Worm (Caenorhabditis elegans) whole organism, young adult: ENCODE measurements around the gene K10G6.5.

Source experiments
- F10E7.11 ChIP-seq: sonication (generic microtip); optimal IDR thresholded peaks from 2 replicates; lab custom pipeline; 2017; ENCODE audit warnings: mild to moderate bottlenecking, missing genetic modification characterization, moderate library complexity, missing compliant biosample characterization
- F23B12.7 ChIP-seq: sonication (generic microtip); optimal IDR thresholded peaks from 2 replicates; lab custom pipeline; 2017; ENCODE audit warnings: missing genetic modification characterization, mild to moderate bottlenecking, missing compliant biosample characterization, antibody characterized with exemption, moderate library complexity; ENCODE audit not compliant: insufficient read depth
- F49E8.2 ChIP-seq: sonication (generic microtip); optimal IDR thresholded peaks from 3 replicates; lab custom pipeline; 2017; ENCODE audit warnings: missing genetic modification characterization, mild to moderate bottlenecking, missing compliant biosample characterization, antibody characterized with exemption, moderate library complexity; ENCODE audit not compliant: insufficient read depth
- Y67H2A.10 ChIP-seq: fragments of 200-800 bp; sonication (Bioruptor generic); conservative IDR thresholded peaks from 2 replicates; pipeline ENCODE4 v1.3.6; 2022; ENCODE audit warnings: missing genetic modification reagents, missing genetic modification characterization, missing compliant biosample characterization
- Y79H2A.3 ChIP-seq: fragments of 200-800 bp; sonication (Bioruptor generic); conservative IDR thresholded peaks from 2 replicates; pipeline ENCODE4 v1.3.6; 2022; ENCODE audit warnings: missing genetic modification reagents, missing genetic modification characterization, missing compliant biosample characterization
- akir-1 ChIP-seq: fragments of 200-800 bp; sonication (Bioruptor generic); optimal IDR thresholded peaks from 2 replicates; lab custom pipeline; 2018; ENCODE audit warnings: mild to moderate bottlenecking, missing genetic modification characterization, moderate library complexity, missing compliant biosample characterization
- athp-1 ChIP-seq: sonication (generic microtip); optimal IDR thresholded peaks from 2 replicates; lab custom pipeline; 2017; ENCODE audit warnings: mild to moderate bottlenecking, missing genetic modification characterization, missing compliant biosample characterization
- bed-2 ChIP-seq: fragments of 200-800 bp; sonication (Bioruptor generic); IDR thresholded peaks from 2 replicates; pipeline ENCODE4 v1.3.6; 2022; ENCODE audit warnings: missing genetic modification reagents, missing genetic modification characterization, missing compliant biosample characterization
- cebp-1 ChIP-seq, 2 experiments: fragments of 200-800 bp in 1 of 2; sonication (Bioruptor generic) in 1 of 2; sonication (generic microtip) in 1 of 2; IDR thresholded peaks in 1 of 2; optimal IDR thresholded peaks in 1 of 2; 2 replicates each; pipeline versions ENCODE4 v1.3.6 to Lab custom; 2017 to 2022; ENCODE audit warnings: missing compliant biosample characterization in 2 of 2, missing genetic modification characterization in 2 of 2, mild to moderate bottlenecking in 1 of 2, missing genetic modification reagents in 1 of 2, moderate library complexity in 1 of 2
- ceh-58 ChIP-seq: fragments of 200-800 bp; sonication (Bioruptor generic); IDR thresholded peaks from 2 replicates; pipeline ENCODE4 v1.3.6; 2022; ENCODE audit warnings: missing genetic modification characterization, missing compliant biosample characterization
- die-1 ChIP-seq: sonication (generic microtip); optimal IDR thresholded peaks from 2 replicates; lab custom pipeline; 2016; ENCODE audit warnings: missing genotype, mild to moderate bottlenecking, missing genetic modification characterization, missing compliant biosample characterization
- efl-1 ChIP-seq: fragments of 150-350 bp; optimal IDR thresholded peaks from 2 replicates; lab custom pipeline; 2014; ENCODE audit warnings: missing biosample characterization, missing genetic modification reagents, missing genetic modification characterization
- egrh-3 ChIP-seq: fragments of 200-800 bp; sonication (Bioruptor generic); IDR thresholded peaks from 2 replicates; pipeline ENCODE4 v1.3.6; 2022; ENCODE audit warnings: missing genetic modification reagents, missing genetic modification characterization, missing compliant biosample characterization
- ets-4 ChIP-seq: fragments of 200-800 bp; sonication (Bioruptor generic); optimal IDR thresholded peaks from 2 replicates; lab custom pipeline; 2018; ENCODE audit warnings: mild to moderate bottlenecking, missing genetic modification characterization, missing compliant biosample characterization
- fkh-3 ChIP-seq: sonication (generic microtip); optimal IDR thresholded peaks from 2 replicates; lab custom pipeline; 2016; ENCODE audit warnings: mild to moderate bottlenecking, missing genetic modification characterization, missing compliant biosample characterization
- hsf-1 ChIP-seq: fragments of 200-800 bp; sonication (Bioruptor generic); IDR thresholded peaks from 2 replicates; pipeline ENCODE4 v1.3.6; 2022; ENCODE audit warnings: missing genetic modification reagents, missing genetic modification characterization, missing compliant biosample characterization
- lag-1 ChIP-seq: fragments of 200-800 bp; sonication (Bioruptor generic); IDR thresholded peaks from 2 replicates; pipeline ENCODE4 v1.3.6; 2022; ENCODE audit warnings: missing genetic modification reagents, missing genetic modification characterization, missing compliant biosample characterization
- lin-26 ChIP-seq: fragments of 200-800 bp; sonication (Bioruptor generic); IDR thresholded peaks from 2 replicates; pipeline ENCODE4 v1.3.6; 2022; ENCODE audit warnings: missing genetic modification reagents, missing genetic modification characterization, missing compliant biosample characterization
- lin-35 ChIP-seq, 3 experiments: fragments of 150-350 bp in 2 of 3; sonication (generic microtip) in 1 of 3; optimal IDR thresholded peaks; 2 replicates each; lab custom pipeline; 2014 to 2018; ENCODE audit warnings: missing biosample characterization in 3 of 3, missing genetic modification characterization in 3 of 3, missing genetic modification reagents in 3 of 3
- madf-6 ChIP-seq: fragments of 200-800 bp; sonication (Bioruptor generic); IDR thresholded peaks from 2 replicates; pipeline ENCODE4 v1.3.6; 2022; ENCODE audit warnings: missing genetic modification reagents, missing genetic modification characterization, missing compliant biosample characterization
- mes-4 ChIP-seq: sonication (generic microtip); optimal IDR thresholded peaks from 2 replicates; lab custom pipeline; 2016; ENCODE audit warnings: missing genotype, missing genetic modification characterization, missing compliant biosample characterization
- nfya-1 ChIP-seq: sonication (generic microtip); optimal IDR thresholded peaks from 2 replicates; lab custom pipeline; 2017; ENCODE audit warnings: antibody characterized with exemption, missing compliant biosample characterization, missing genetic modification characterization, borderline replicate concordance; ENCODE audit not compliant: insufficient read depth
- nfyb-1 ChIP-seq: fragments of 200-800 bp; sonication (Bioruptor generic); IDR thresholded peaks from 2 replicates; pipeline ENCODE4 v1.3.6; 2022; ENCODE audit warnings: missing genetic modification reagents, missing genetic modification characterization, missing compliant biosample characterization
- nhr-80 ChIP-seq: sonication (generic microtip); optimal IDR thresholded peaks from 2 replicates; lab custom pipeline; 2016; ENCODE audit warnings: missing genetic modification characterization, missing compliant biosample characterization
- nhr-90 ChIP-seq: sonication (generic microtip); optimal IDR thresholded peaks from 2 replicates; lab custom pipeline; 2016; ENCODE audit warnings: missing genotype, mild to moderate bottlenecking, missing genetic modification characterization, missing compliant biosample characterization
- pbrm-1 ChIP-seq: fragments of 200-800 bp; sonication (Bioruptor generic); IDR thresholded peaks from 2 replicates; pipeline ENCODE4 v1.3.6; 2022; ENCODE audit warnings: missing genetic modification reagents, missing genetic modification characterization, missing compliant biosample characterization
- repo-1 ChIP-seq: sonication (generic microtip); optimal IDR thresholded peaks from 2 replicates; lab custom pipeline; 2017; ENCODE audit warnings: mild to moderate bottlenecking, missing genetic modification characterization, missing compliant biosample characterization
- sdz-38 ChIP-seq: sonication (generic microtip); optimal IDR thresholded peaks from 2 replicates; lab custom pipeline; 2016; ENCODE audit warnings: missing genotype, missing genetic modification characterization, missing compliant biosample characterization
- sea-2 ChIP-seq: fragments of 200-800 bp; sonication (Bioruptor generic); IDR thresholded peaks from 2 replicates; pipeline ENCODE4 v1.3.6; 2022; ENCODE audit warnings: missing genetic modification characterization, missing compliant biosample characterization
- tbx-9 ChIP-seq: sonication (generic microtip); optimal IDR thresholded peaks from 2 replicates; lab custom pipeline; 2016; ENCODE audit warnings: borderline replicate concordance, missing genetic modification characterization, inconsistent platforms, missing compliant biosample characterization
- unc-62 ChIP-seq: fragments of 150-350 bp; optimal IDR thresholded peaks from 2 replicates; lab custom pipeline; 2014; ENCODE audit warnings: missing biosample characterization, missing genetic modification reagents, missing genetic modification characterization
- zfh-2 ChIP-seq: fragments of 200-800 bp; sonication (Bioruptor generic); conservative IDR thresholded peaks from 2 replicates; pipeline ENCODE4 v1.3.6; 2022; ENCODE audit warnings: missing genetic modification reagents, missing genetic modification characterization, missing compliant biosample characterization
- zim-3 ChIP-seq: sonication (generic microtip); optimal IDR thresholded peaks from 2 replicates; lab custom pipeline; 2017; ENCODE audit warnings: mild to moderate bottlenecking, missing genetic modification characterization, moderate library complexity, missing compliant biosample characterization
- ztf-22 ChIP-seq: fragments of 200-800 bp; sonication (Bioruptor generic); optimal IDR thresholded peaks from 2 replicates; lab custom pipeline; 2018; ENCODE audit warnings: mild to moderate bottlenecking, missing genetic modification characterization, moderate library complexity, missing compliant biosample characterization
- ztf-25 ChIP-seq: fragments of 200-800 bp; sonication (Bioruptor generic); IDR thresholded peaks from 2 replicates; pipeline ENCODE4 v1.3.6; 2022; ENCODE audit warnings: missing genetic modification reagents, missing genetic modification characterization, missing compliant biosample characterization
- ztf-26 ChIP-seq: sonication (generic microtip); optimal IDR thresholded peaks from 2 replicates; lab custom pipeline; 2017; ENCODE audit warnings: missing genetic modification characterization, missing compliant biosample characterization
- ztf-3 ChIP-seq: fragments of 200-800 bp; sonication (Bioruptor generic); optimal IDR thresholded peaks from 2 replicates; lab custom pipeline; 2018; ENCODE audit warnings: mild to moderate bottlenecking, missing genetic modification characterization, missing compliant biosample characterization

Gene K10G6.5

ce11 chrII:3968070-3968469 lies 19.0 kb upstream of the K10G6.5 start:
- peak; percentile 28; the same call in 1 of the 2 replicates for TF ChIP-seq zfh-2 (GFP tag; lab: Robert Waterston, UW)
- peak; percentile 49; the same call in 1 of the 2 replicates for TF ChIP-seq egrh-3
- no peak for TF ChIP-seq zim-3 (tag; lab: Kevin White, UChicago)
- TF ChIP-seq lag-1: 0 out of 2 replicates have a peak, but pooled peaks have one; percentile 55
- TF ChIP-seq ceh-58: no peak
- no peak for TF ChIP-seq tbx-9 (tag; lab: Kevin White, UChicago)
- TF ChIP-seq, all 124 proteins: peak for 3

- TF ChIP-seq zfh-2 (GFP tag; lab: Robert Waterston, UW): peak; percentile 79; the same call in 1 of the 2 replicates
- no peak for TF ChIP-seq ets-4 (GFP tag; lab: Kevin White, UChicago)
- peak; percentile 87 for TF ChIP-seq egrh-3
- 0 out of 2 replicates have a peak, but pooled peaks have one; percentile 4 for TF ChIP-seq ztf-25
- TF ChIP-seq hsf-1 (GFP tag; lab: Robert Waterston, UW): no peak
- no peak for TF ChIP-seq cebp-1 (GFP tag; IDR thresholded peaks at IDR 0.05; lab: Robert Waterston, UW)
- peak; percentile 7 for TF ChIP-seq cebp-1 (tag; optimal IDR thresholded peaks at IDR 0.05; lab: Kevin White, UChicago)
- TF ChIP-seq sea-2: 0 out of 2 replicates have a peak, but pooled peaks have one; percentile 5
- no peak for TF ChIP-seq lag-1
These were observed 18.2 kb upstream of the K10G6.5 start for ce11 chrII:3968808-3969207.

DNA sequence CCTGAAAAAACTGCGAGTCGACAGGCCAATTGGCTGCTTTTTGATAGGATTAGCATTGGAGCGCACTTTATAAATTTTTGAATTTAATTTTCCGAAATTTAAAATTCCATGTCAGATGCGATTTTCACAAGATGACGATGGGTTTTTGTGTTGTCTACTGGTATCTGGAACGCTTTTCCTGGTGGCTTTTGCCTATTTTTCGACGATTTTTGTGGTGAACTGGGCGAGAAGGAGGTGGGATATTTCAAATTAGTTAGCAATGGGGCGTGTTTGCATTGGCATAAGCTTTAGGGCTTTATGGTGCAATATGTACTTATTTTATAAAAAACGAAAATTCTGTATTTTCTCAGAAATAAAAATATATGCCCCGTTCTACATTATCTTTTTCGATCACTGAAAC lies 14.9 kb upstream of the K10G6.5 start, which contains the start of gene K10G6.9:
K10G6.9 (plus strand) TSS at position 110 of the 400 bp plus-strand sequence.
- TF ChIP-seq cebp-1 (GFP tag; IDR thresholded peaks at IDR 0.05; lab: Robert Waterston, UW) (no peak), cebp-1 (tag; optimal IDR thresholded peaks at IDR 0.05; lab: Kevin White, UChicago) (no peak), Y79H2A.3 (GFP tag; lab: Robert Waterston, UW) (0 out of 2 replicates have a peak, but pooled peaks have one; percentile 70)

DNA sequence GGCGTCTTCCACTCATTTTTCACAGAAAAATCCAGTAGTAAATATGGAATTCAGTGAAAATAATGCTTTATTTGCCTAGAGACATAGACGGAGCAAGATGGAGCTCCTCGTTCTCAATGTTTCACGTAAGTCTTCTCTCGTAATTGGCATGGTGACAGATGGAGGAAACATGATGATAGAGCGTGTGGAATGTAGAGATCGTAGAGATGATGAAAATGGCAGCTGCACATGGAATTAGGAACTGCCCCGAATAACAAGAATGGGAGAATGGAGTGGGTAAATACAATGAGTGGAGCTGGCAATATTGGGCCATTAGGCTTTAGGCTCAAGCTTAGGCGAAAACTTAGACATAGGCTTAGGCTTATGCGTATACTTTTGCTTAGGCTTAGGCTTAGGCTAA lies 12.1 kb upstream of the K10G6.5 start, which contains the start of gene cank-26:
cank-26 (minus strand) TSS at position 113 of the 400 bp plus-strand sequence.
- TF ChIP-seq lin-26: no peak
- TF ChIP-seq nfya-1 (tag; lab: Kevin White, UChicago): no peak
- TF ChIP-seq lin-35 (GFP tag; optimal IDR thresholded peaks at IDR 0.05; lab: Kevin White, UChicago): no peak
- no peak for TF ChIP-seq nhr-90 (tag; lab: Kevin White, UChicago)
- TF ChIP-seq madf-6 (GFP tag; lab: Robert Waterston, UW): no peak
- no peak for TF ChIP-seq zfh-2 (GFP tag; lab: Robert Waterston, UW)
- no peak for TF ChIP-seq ztf-22 (GFP tag; lab: Kevin White, UChicago)
- no peak for TF ChIP-seq efl-1 (GFP tag; lab: Kevin White, UChicago)
- no peak for TF ChIP-seq ztf-26 (tag; lab: Kevin White, UChicago)
- no peak for TF ChIP-seq F10E7.11 (tag; lab: Kevin White, UChicago)
- TF ChIP-seq athp-1: no peak
- TF ChIP-seq ztf-3: no peak
- no peak for TF ChIP-seq mes-4 (tag; lab: Kevin White, UChicago)
- TF ChIP-seq die-1 (tag; lab: Kevin White, UChicago): no peak
- TF ChIP-seq nhr-80 (tag; lab: Kevin White, UChicago): no peak
- no peak for TF ChIP-seq bed-2 (GFP tag; lab: Robert Waterston, UW)

ce11 chrII:3975942-3976341 lies 11.1 kb upstream of the K10G6.5 start, which contains the start of gene dos-2:
dos-2 (plus strand) TSS chrII:3976242.
- TF ChIP-seq F23B12.7 (no peak), nfyb-1 (no peak), zim-3 (tag; lab: Kevin White, UChicago) (no peak), fkh-3 (tag; lab: Kevin White, UChicago) (no peak), pbrm-1 (no peak), ztf-22 (GFP tag; lab: Kevin White, UChicago) (no peak), F49E8.2 (tag; lab: Kevin White, UChicago) (no peak), egrh-3 (no peak), unc-62 (GFP tag; lab: Kevin White, UChicago) (no peak), repo-1 (tag; lab: Kevin White, UChicago) (no peak), Y67H2A.10 (GFP tag; lab: Robert Waterston, UW) (no peak), sdz-38 (no peak), akir-1 (no peak)
